Fruit fly (Drosophila melanogaster) whole organism, embryonic: ENCODE results near the gene Ptp10D.
A peak's percentile ranks its signal among the peaks of the same experiment; 100 is the strongest.

Experiments used
- Abd-B ChIP-seq: fragments of 200-800 bp; sonication (Bioruptor generic); optimal IDR thresholded peaks from 2 replicates; lab custom pipeline; 2018; ENCODE audit warnings: missing biosample characterization, mild to moderate bottlenecking, missing genetic modification characterization, moderate library complexity
- B-H1 ChIP-seq: fragments of 200-800 bp; sonication (Bioruptor generic); IDR thresholded peaks from 3 replicates; pipeline ENCODE4 v1.3.6; 2022; ENCODE audit warnings: missing biosample characterization, missing genetic modification characterization
- C15 ChIP-seq: fragments of 200-800 bp; sonication (Bioruptor generic); IDR thresholded peaks from 3 replicates; pipeline ENCODE4 v1.3.6; 2022; ENCODE audit warnings: missing biosample characterization, missing genetic modification characterization
- CG11723 ChIP-seq: fragments of 200-800 bp; sonication (Bioruptor generic); optimal IDR thresholded peaks from 2 replicates; lab custom pipeline; 2017; ENCODE audit warnings: missing biosample characterization, mild to moderate bottlenecking, missing genetic modification characterization
- CG12744 ChIP-seq: fragments of 200-800 bp; sonication (Bioruptor generic); optimal IDR thresholded peaks from 2 replicates; lab custom pipeline; 2016; ENCODE audit warnings: missing biosample characterization, missing genetic modification characterization
- CG13123 ChIP-seq: fragments of 200-800 bp; sonication (Bioruptor generic); optimal IDR thresholded peaks from 2 replicates; lab custom pipeline; 2016; ENCODE audit warnings: missing biosample characterization, missing genetic modification characterization
- CG14441 ChIP-seq: fragments of 200-800 bp; sonication (Bioruptor generic); IDR thresholded peaks from 2 replicates; pipeline ENCODE4 v1.3.6; 2022; ENCODE audit warnings: missing biosample characterization, missing genetic modification characterization
- CG14860 ChIP-seq: fragments of 200-800 bp; sonication (Bioruptor generic); IDR thresholded peaks from 3 replicates; pipeline ENCODE4 v1.3.6; 2022; ENCODE audit warnings: missing biosample characterization, missing genetic modification characterization; ENCODE audit not compliant: partially characterized antibody
- CG15269 ChIP-seq: fragments of 200-800 bp; sonication (Bioruptor generic); optimal IDR thresholded peaks from 2 replicates; lab custom pipeline; 2018; ENCODE audit warnings: missing biosample characterization, mild to moderate bottlenecking, missing genetic modification characterization, moderate library complexity
- CG15479 ChIP-seq: fragments of 200-800 bp; sonication (Bioruptor generic); optimal IDR thresholded peaks from 3 replicates; lab custom pipeline; 2019; ENCODE audit warnings: missing biosample characterization, mild to moderate bottlenecking, missing genetic modification characterization, moderate library complexity
- CG17568 ChIP-seq: fragments of 200-800 bp; sonication (Bioruptor generic); optimal IDR thresholded peaks from 2 replicates; lab custom pipeline; 2018; ENCODE audit warnings: missing biosample characterization, mild to moderate bottlenecking, missing genetic modification characterization, moderate library complexity
- CG18599 ChIP-seq: fragments of 200-800 bp; sonication (Bioruptor generic); optimal IDR thresholded peaks from 3 replicates; lab custom pipeline; 2017; ENCODE audit warnings: missing biosample characterization, missing genetic modification characterization, mild to moderate bottlenecking, moderate library complexity, missing genetic modification reagents
- CG2120 ChIP-seq: fragments of 200-800 bp; sonication (Bioruptor generic); optimal IDR thresholded peaks from 3 replicates; lab custom pipeline; 2016; ENCODE audit warnings: missing biosample characterization, missing genetic modification characterization
- CG2129 ChIP-seq: fragments of 200-800 bp; sonication (Bioruptor generic); IDR thresholded peaks from 2 replicates; pipeline ENCODE4 v1.3.6; 2022; ENCODE audit warnings: missing biosample characterization, missing genetic modification characterization; ENCODE audit not compliant: partially characterized antibody
- CG31388 ChIP-seq: fragments of 200-800 bp; sonication (Bioruptor generic); optimal IDR thresholded peaks from 2 replicates; lab custom pipeline; 2016; ENCODE audit warnings: missing biosample characterization, missing genetic modification characterization
- CG4617 ChIP-seq: fragments of 200-800 bp; sonication (Bioruptor generic); optimal IDR thresholded peaks from 3 replicates; lab custom pipeline; 2016; ENCODE audit warnings: missing biosample characterization, missing genetic modification characterization, borderline replicate concordance
- CG5245 ChIP-seq: fragments of 200-800 bp; sonication (Bioruptor generic); optimal IDR thresholded peaks from 3 replicates; lab custom pipeline; 2016; ENCODE audit warnings: missing biosample characterization, missing genetic modification characterization
- CG6854 ChIP-seq: fragments of 200-800 bp; sonication (Bioruptor generic); optimal IDR thresholded peaks from 3 replicates; lab custom pipeline; 2017; ENCODE audit warnings: missing biosample characterization, mild to moderate bottlenecking, missing genetic modification characterization
- CG8290 ChIP-seq, 3 experiments: fragments of 200-800 bp; sonication (Bioruptor generic); optimal IDR thresholded peaks; 2 replicates each; lab custom pipeline; 2016 to 2019; ENCODE audit warnings: missing biosample characterization in 3 of 3, missing genetic modification characterization in 3 of 3, mild to moderate bottlenecking in 2 of 3, moderate library complexity in 1 of 3
- CG9797 ChIP-seq: fragments of 200-800 bp; sonication (Bioruptor generic); optimal IDR thresholded peaks from 3 replicates; lab custom pipeline; 2018; ENCODE audit warnings: missing biosample characterization, mild to moderate bottlenecking, missing genetic modification characterization
- CG9876 ChIP-seq: fragments of 200-800 bp; sonication (Bioruptor generic); optimal IDR thresholded peaks from 2 replicates; lab custom pipeline; 2016; ENCODE audit warnings: missing biosample characterization, missing genetic modification characterization
- CkIIα-i1 ChIP-seq: fragments of 200-800 bp; sonication (Bioruptor generic); IDR thresholded peaks from 2 replicates; pipeline ENCODE4 v1.3.6; 2022; ENCODE audit warnings: missing biosample characterization, missing genetic modification characterization
- Dad ChIP-seq: fragments of 200-800 bp; sonication (Bioruptor generic); optimal IDR thresholded peaks from 3 replicates; lab custom pipeline; 2016; ENCODE audit warnings: missing biosample characterization, missing genetic modification characterization
- E2f1 ChIP-seq: fragments of 200-800 bp; sonication (Bioruptor generic); IDR thresholded peaks from 2 replicates; pipeline ENCODE4 v1.3.6; 2022; ENCODE audit warnings: missing biosample characterization, missing genetic modification characterization
- Hand ChIP-seq: fragments of 200-800 bp; sonication (Bioruptor generic); optimal IDR thresholded peaks from 2 replicates; lab custom pipeline; 2017; ENCODE audit warnings: mild to moderate bottlenecking, missing biosample characterization, missing genetic modification reagents, missing genetic modification characterization
- Kr ChIP-seq: fragments of 200-800 bp; sonication (Bioruptor generic); optimal IDR thresholded peaks from 2 replicates; lab custom pipeline; 2017; ENCODE audit warnings: missing biosample characterization, mild to moderate bottlenecking, missing genetic modification characterization
- NK7.1 ChIP-seq: fragments of 200-800 bp; sonication (Bioruptor generic); optimal IDR thresholded peaks from 3 replicates; lab custom pipeline; 2016; ENCODE audit warnings: missing biosample characterization, missing genetic modification characterization
- Neu2 ChIP-seq: fragments of 200-800 bp; sonication (Bioruptor generic); optimal IDR thresholded peaks from 3 replicates; lab custom pipeline; 2016; ENCODE audit warnings: missing biosample characterization, missing genetic modification characterization, borderline replicate concordance
- NfI ChIP-seq: fragments of 200-800 bp; sonication (Bioruptor generic); optimal IDR thresholded peaks from 3 replicates; lab custom pipeline; 2018; ENCODE audit warnings: missing biosample characterization, mild to moderate bottlenecking, missing genetic modification characterization, moderate library complexity
- Oli ChIP-seq: fragments of 200-800 bp; sonication (Bioruptor generic); optimal IDR thresholded peaks from 2 replicates; lab custom pipeline; 2018; ENCODE audit warnings: missing biosample characterization, mild to moderate bottlenecking, missing genetic modification characterization, moderate library complexity
- Spps ChIP-seq: fragments of 200-800 bp; sonication (Bioruptor generic); optimal IDR thresholded peaks from 2 replicates; lab custom pipeline; 2018; ENCODE audit warnings: missing biosample characterization, mild to moderate bottlenecking, missing genetic modification characterization
- Taf1 ChIP-seq: fragments of 200-800 bp; sonication (Bioruptor generic); IDR thresholded peaks from 2 replicates; pipeline ENCODE4 v1.3.6; 2022; ENCODE audit warnings: missing biosample characterization, missing genetic modification characterization
- Usf ChIP-seq: fragments of 200-800 bp; sonication (Bioruptor generic); optimal IDR thresholded peaks from 2 replicates; lab custom pipeline; 2017; ENCODE audit warnings: missing genotype, missing biosample characterization, missing genetic modification characterization
- ab ChIP-seq: fragments of 200-800 bp; sonication (Bioruptor generic); optimal IDR thresholded peaks from 2 replicates; lab custom pipeline; 2016; ENCODE audit warnings: missing biosample characterization, missing genetic modification characterization
- ac ChIP-seq: fragments of 200-800 bp; sonication (Bioruptor generic); optimal IDR thresholded peaks from 3 replicates; lab custom pipeline; 2017; ENCODE audit warnings: missing biosample characterization, mild to moderate bottlenecking, missing genetic modification characterization
- croc ChIP-seq: fragments of 200-800 bp; sonication (Bioruptor generic); conservative IDR thresholded peaks from 3 replicates; pipeline ENCODE4 v1.3.6; 2022; ENCODE audit warnings: missing biosample characterization, missing genetic modification characterization
- dimm ChIP-seq: fragments of 200-800 bp; sonication (Bioruptor generic); IDR thresholded peaks from 2 replicates; pipeline ENCODE4 v1.3.6; 2022; ENCODE audit warnings: missing biosample characterization, missing genetic modification characterization
- fd102C ChIP-seq: fragments of 200-800 bp; sonication (Bioruptor generic); optimal IDR thresholded peaks from 2 replicates; lab custom pipeline; 2018; ENCODE audit warnings: missing biosample characterization, mild to moderate bottlenecking, missing genetic modification characterization, moderate library complexity
- grn ChIP-seq: fragments of 200-800 bp; sonication (Bioruptor generic); optimal IDR thresholded peaks from 3 replicates; lab custom pipeline; 2017; ENCODE audit warnings: missing biosample characterization, missing genetic modification characterization
- insv ChIP-seq, 2 experiments: fragments of 200-800 bp; sonication (Bioruptor generic); optimal IDR thresholded peaks; 3 replicates each; lab custom pipeline; 2016 to 2018; ENCODE audit warnings: missing biosample characterization in 2 of 2, missing genetic modification characterization in 2 of 2
- kah ChIP-seq: fragments of 200-800 bp; sonication (Bioruptor generic); optimal IDR thresholded peaks from 2 replicates; lab custom pipeline; 2018; ENCODE audit warnings: missing biosample characterization, mild to moderate bottlenecking, missing genetic modification characterization
- onecut ChIP-seq: fragments of 200-800 bp; sonication (Bioruptor generic); IDR thresholded peaks from 2 replicates; pipeline ENCODE4 v1.3.6; 2022; ENCODE audit warnings: missing biosample characterization, missing genetic modification characterization
- otp ChIP-seq: fragments of 200-800 bp; sonication (Bioruptor generic); IDR thresholded peaks from 3 replicates; pipeline ENCODE4, ENCODE4 v1.3.6; 2022; ENCODE audit warnings: missing biosample characterization, missing genetic modification characterization
- pan ChIP-seq, 4 experiments: fragments of >200 bp in 3 of 4; fragments of 200-800 bp in 1 of 4; sonication (Bioruptor generic) in 1 of 4; optimal IDR thresholded peaks in 3 of 4; IDR thresholded peaks in 1 of 4; 2 replicates each; pipeline versions ENCODE4 v1.3.6 to Lab custom; 2017 to 2022; ENCODE audit warnings: missing biosample characterization in 2 of 4, missing genetic modification characterization in 2 of 4, mixed read lengths in 1 of 4
- pb ChIP-seq: fragments of 200-800 bp; sonication (Bioruptor generic); optimal IDR thresholded peaks from 3 replicates; lab custom pipeline; 2016; ENCODE audit warnings: missing biosample characterization, missing genetic modification characterization
- seq ChIP-seq: fragments of 200-800 bp; sonication (Bioruptor generic); IDR thresholded peaks from 2 replicates; pipeline ENCODE4 v1.3.6; 2022; ENCODE audit warnings: missing biosample characterization, missing genetic modification characterization
- slp2 ChIP-seq: fragments of 200-800 bp; sonication (Bioruptor generic); optimal IDR thresholded peaks from 2 replicates; lab custom pipeline; 2016; ENCODE audit warnings: missing biosample characterization, missing genetic modification characterization
- trem ChIP-seq: fragments of 200-800 bp; optimal IDR thresholded peaks from 3 replicates; lab custom pipeline; 2019; ENCODE audit warnings: missing biosample characterization, mild to moderate bottlenecking, missing genetic modification characterization, moderate library complexity
- trh ChIP-seq: fragments of 200-800 bp; sonication (Bioruptor generic); optimal IDR thresholded peaks from 2 replicates; lab custom pipeline; 2016; ENCODE audit warnings: missing biosample characterization, missing genetic modification characterization
- tup ChIP-seq: fragments of 200-800 bp; sonication (Bioruptor generic); optimal IDR thresholded peaks from 2 replicates; lab custom pipeline; 2016; ENCODE audit warnings: missing biosample characterization, mild to moderate bottlenecking, missing genetic modification characterization, moderate library complexity

The Ptp10D gene

dm6 chrX:11720138-11720537 lies 98.3 kb downstream of the Ptp10D start, which contains the start of gene Tango10 (continued):
- TF ChIP-seq C15 (GFP tag; lab: Robert Waterston, UW) (0 out of 3 replicates have a peak, but pooled peaks have one; percentile 18), CG31388 (GFP tag; lab: Kevin White, UChicago) (no peak), CG12744 (GFP tag; lab: Kevin White, UChicago) (no peak), CG11723 (GFP tag; lab: Kevin White, UChicago) (no peak), E2f1 (GFP tag; lab: Robert Waterston, UW) (peak; percentile 56), CG14860 (GFP tag; lab: Robert Waterston, UW) (peak; percentile 71; the same call in 2 of the 3 replicates), Oli (tag; lab: Kevin White, UChicago) (no peak), fd102C (GFP tag; lab: Kevin White, UChicago) (no peak), NK7.1 (GFP tag; lab: Kevin White, UChicago) (no peak), trh (GFP tag; lab: Kevin White, UChicago) (peak; percentile 7), CG4617 (peak; percentile 88), Spps (tag; lab: Kevin White, UChicago) (no peak), onecut (peak; percentile 23), CG18599 (GFP tag; lab: Kevin White, UChicago) (no peak), pan (optimal IDR thresholded peaks at IDR 0.05; lab: Kevin White, UChicago) (no peak), pan (GFP tag; optimal IDR thresholded peaks at IDR 0.05 in 1 of 2, IDR thresholded peaks at IDR 0.05 in 1 of 2) (peak in 1 of 2 experiments; percentile 29), dimm (no peak), insv (GFP tag; optimal IDR thresholded peaks at IDR 0.05; lab: Kevin White, UChicago) (peak in 1 of 2 experiments; percentile 8), Hand (GFP tag; lab: Kevin White, UChicago) (no peak), trem (tag; lab: Kevin White, UChicago) (peak; percentile 64), NfI (GFP tag; lab: Kevin White, UChicago) (peak; percentile 45), CG15269 (tag; lab: Kevin White, UChicago) (peak; percentile 48), CG14441 (GFP tag; lab: Robert Waterston, UW) (peak; percentile 34; the same call in 1 of the 2 replicates), CG9876 (peak; percentile 18), croc (GFP tag; lab: Robert Waterston, UW) (peak; percentile 24; the same call in 1 of the 3 replicates), grn (GFP tag; lab: Kevin White, UChicago) (peak; percentile 28), pb (GFP tag; lab: Kevin White, UChicago) (no peak), CG5245 (GFP tag; lab: Kevin White, UChicago) (no peak), tup (GFP tag; lab: Kevin White, UChicago) (no peak), Neu2 (GFP tag; lab: Kevin White, UChicago) (no peak), slp2 (peak; percentile 35), CkIIα-i1 (GFP tag; lab: Robert Waterston, UW) (no peak), kah (GFP tag; lab: Kevin White, UChicago) (no peak), seq (GFP tag; lab: Robert Waterston, UW) (no peak), CG17568 (GFP tag; lab: Kevin White, UChicago) (no peak), CG8290 (GFP tag; optimal IDR thresholded peaks at IDR 0.05; lab: Kevin White, UChicago) (no peak), CG8290 (tag; optimal IDR thresholded peaks at IDR 0.05; lab: Kevin White, UChicago) (peak in 1 of 2 experiments; percentile 60), ab (no peak), Taf1 (GFP tag; lab: Robert Waterston, UW) (0 out of 2 replicates have a peak, but pooled peaks have one; percentile 13), CG9797 (GFP tag; lab: Kevin White, UChicago) (peak; percentile 38), Abd-B (GFP tag; lab: Kevin White, UChicago) (peak; percentile 34), Dad (GFP tag; lab: Kevin White, UChicago) (peak; percentile 39), CG13123 (GFP tag; lab: Kevin White, UChicago) (no peak), otp (GFP tag; lab: Robert Waterston, UW) (no peak), B-H1 (no peak), CG6854 (no peak), CG15479 (GFP tag; lab: Kevin White, UChicago) (no peak), Kr (GFP tag; lab: Kevin White, UChicago) (no peak), CG2120 (GFP tag; lab: Kevin White, UChicago) (peak; percentile 71), CG2129 (GFP tag; lab: Robert Waterston, UW) (peak; percentile 59), Usf (no peak), ac (GFP tag; lab: Kevin White, UChicago) (no peak)
